Worm (Caenorhabditis elegans) whole organism, L2 larva: Measurements from ENCODE around the gene irld-19.

Source experiments
- dmd-4 ChIP-seq: sonication (generic microtip); optimal IDR thresholded peaks from 2 replicates; lab custom pipeline; 2017; ENCODE audit warnings: missing biosample characterization, missing genetic modification characterization
- skn-1 ChIP-seq: sonication (generic microtip); optimal IDR thresholded peaks from 2 replicates; lab custom pipeline; 2017; ENCODE audit warnings: missing biosample characterization, missing genetic modification characterization

- TF ChIP-seq dmd-4 (tag; lab: Kevin White, UChicago) (no peak), skn-1 (tag; lab: Kevin White, UChicago) (no peak)
These were observed 6.8 kb downstream of the irld-19 start, which contains the start of gene srw-9 for ce11 chrIII:12757367-12757766.
